Fruit fly (Drosophila melanogaster): ENCODE data around the gene sl.
A peak's percentile ranks its signal among the peaks of the same experiment; 100 is the strongest.

sl gene

DNA sequence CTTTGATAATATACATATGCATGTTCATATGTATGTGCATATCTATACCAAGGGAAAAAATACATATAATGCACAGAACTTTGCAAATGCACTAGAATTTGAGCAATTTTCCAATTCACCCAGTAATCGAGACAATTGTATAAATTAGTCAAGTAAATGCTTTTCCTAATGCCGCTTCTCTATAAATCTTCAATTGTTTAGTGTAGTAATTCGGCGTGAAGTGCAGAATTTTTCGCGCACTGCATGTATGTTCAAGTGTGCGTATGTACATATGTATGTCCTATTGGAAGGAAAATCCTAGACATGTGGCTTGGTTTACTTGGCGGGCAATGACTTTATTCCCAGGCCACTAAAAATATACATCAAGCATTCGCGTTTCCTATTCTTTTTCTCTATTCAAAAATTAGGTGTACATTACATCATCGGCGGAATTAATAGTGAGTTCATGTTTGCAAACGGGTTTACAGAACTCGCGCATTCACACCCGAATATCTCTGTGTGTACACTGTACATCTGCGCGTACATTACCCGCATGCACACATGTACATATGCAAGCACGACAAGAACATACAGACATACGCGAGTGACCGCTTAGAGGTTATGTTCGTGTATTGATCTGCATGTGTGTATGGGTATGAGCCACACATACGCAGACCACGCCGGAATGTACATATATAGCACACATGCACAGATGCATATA is 31.1 kb upstream of the sl start (continued):
- TF ChIP-seq Trl (optimal IDR thresholded peaks at IDR 0.05), result no peak
- TF ChIP-seq Trl (GFP tag; optimal IDR thresholded peaks at IDR 0.05), result no peak
- TF ChIP-seq ERR (GFP tag; optimal IDR thresholded peaks at IDR 0.05), result no peak
- TF ChIP-seq CG1602 (GFP tag; optimal IDR thresholded peaks at IDR 0.05), result no peak
- TF ChIP-seq mirr (GFP tag; optimal IDR thresholded peaks at IDR 0.05), result peak; percentile 82
- no peak for TF ChIP-seq CG5245 (GFP tag; optimal IDR thresholded peaks at IDR 0.05)
- TF ChIP-seq ems (GFP tag; optimal IDR thresholded peaks at IDR 0.05), result no peak
- TF ChIP-seq CG17568 (GFP tag; optimal IDR thresholded peaks at IDR 0.05), result no peak
- no peak for TF ChIP-seq slou (GFP tag; optimal IDR thresholded peaks at IDR 0.05)
- no peak for TF ChIP-seq Jarid2 (GFP tag; optimal IDR thresholded peaks at IDR 0.05)
- no peak for TF ChIP-seq vfl (GFP tag; optimal IDR thresholded peaks at IDR 0.05)
- TF ChIP-seq pfk (GFP tag; optimal IDR thresholded peaks at IDR 0.05), result peak; percentile 74
- no peak for TF ChIP-seq da (GFP tag; optimal IDR thresholded peaks at IDR 0.05)
- no peak for TF ChIP-seq repo (GFP tag; optimal IDR thresholded peaks at IDR 0.05)
- no peak for TF ChIP-seq Camta (GFP tag; optimal IDR thresholded peaks at IDR 0.05)
- TF ChIP-seq Hey (tag; optimal IDR thresholded peaks at IDR 0.05), result no peak
- no peak for TF ChIP-seq nerfin-2 (GFP tag; IDR thresholded peaks at IDR 0.05; ENCODE audit: partially characterized antibody)
- TF ChIP-seq CG11504 (tag; optimal IDR thresholded peaks at IDR 0.05), result no peak
- TF ChIP-seq gfzf (GFP tag; optimal IDR thresholded peaks at IDR 0.05), result no peak
- TF ChIP-seq H15 (GFP tag; IDR thresholded peaks at IDR 0.05), result no peak
- TF ChIP-seq CG11085 (GFP tag; IDR thresholded peaks at IDR 0.05), result no peak
- TF ChIP-seq CG14965 (GFP tag; optimal IDR thresholded peaks at IDR 0.05; ENCODE audit: borderline replicate concordance), result no peak
- TF ChIP-seq CG15479 (GFP tag; optimal IDR thresholded peaks at IDR 0.05), result peak; percentile 88
- peak; percentile 9 for TF ChIP-seq CG8924 (tag; optimal IDR thresholded peaks at IDR 0.05)
- peak; percentile 99 for TF ChIP-seq nerfin-1 (tag; optimal IDR thresholded peaks at IDR 0.05)
- no peak for TF ChIP-seq CoRest (tag; optimal IDR thresholded peaks at IDR 0.05)
- TF ChIP-seq CG17385 (GFP tag; optimal IDR thresholded peaks at IDR 0.05), result no peak
- no peak for TF ChIP-seq CG10979 (tag; optimal IDR thresholded peaks at IDR 0.05)
- no peak for TF ChIP-seq CG8478 (optimal IDR thresholded peaks at IDR 0.05)
- peak; percentile 28 for TF ChIP-seq CG15696 (tag; optimal IDR thresholded peaks at IDR 0.05)
- TF ChIP-seq CG11696 (GFP tag; IDR thresholded peaks at IDR 0.05), result no peak
- TF ChIP-seq Mad (GFP tag; optimal IDR thresholded peaks at IDR 0.05), result no peak
- TF ChIP-seq dimm (GFP tag; IDR thresholded peaks at IDR 0.05), result no peak
- TF ChIP-seq CG3163 (GFP tag; optimal IDR thresholded peaks at IDR 0.05), result no peak
- TF ChIP-seq TFAM (GFP tag; optimal IDR thresholded peaks at IDR 0.05), result no peak
- no peak for TF ChIP-seq Hand (GFP tag; optimal IDR thresholded peaks at IDR 0.05)
- TF ChIP-seq row (GFP tag; IDR thresholded peaks at IDR 0.05), result peak; percentile 11; the same call in 2 of the 3 replicates
- TF ChIP-seq usp (GFP tag; optimal IDR thresholded peaks at IDR 0.05), result no peak
- TF ChIP-seq GATAe (GFP tag; conservative IDR thresholded peaks at IDR 0.05), result no peak
- TF ChIP-seq NFAT (GFP tag; IDR thresholded peaks at IDR 0.05), result no peak
- no peak for TF ChIP-seq croc (GFP tag; conservative IDR thresholded peaks at IDR 0.05)
- peak; percentile 84 for TF ChIP-seq gcm (GFP tag; optimal IDR thresholded peaks at IDR 0.05)
- TF ChIP-seq CHES-1-like (GFP tag; optimal IDR thresholded peaks at IDR 0.05), result no peak
- TF ChIP-seq Lim3 (GFP tag; IDR thresholded peaks at IDR 0.05), result no peak
- TF ChIP-seq CG11456 (GFP tag; IDR thresholded peaks at IDR 0.05), result no peak
- peak; percentile 47 for TF ChIP-seq CG15514 (GFP tag; optimal IDR thresholded peaks at IDR 0.05)
- TF ChIP-seq dan (GFP tag; IDR thresholded peaks at IDR 0.05), result no peak
- TF ChIP-seq fru (optimal IDR thresholded peaks at IDR 0.05), result no peak
- no peak for TF ChIP-seq unpg (GFP tag; optimal IDR thresholded peaks at IDR 0.05)
- TF ChIP-seq z (GFP tag; IDR thresholded peaks at IDR 0.05), result peak; percentile 23; the same call in 1 of the 3 replicates
- TF ChIP-seq Opbp (GFP tag; IDR thresholded peaks at IDR 0.05; ENCODE audit: partially characterized antibody), result peak; percentile 49; the same call in 2 of the 3 replicates
- no peak for TF ChIP-seq shn (GFP tag; optimal IDR thresholded peaks at IDR 0.05)

Data from whole organism, embryonic.